Fruit fly (Drosophila melanogaster): Measurements from ENCODE around the gene CG17931.

The CG17931 gene

dm6 chr3R:16351044-16351443 is 8.2 kb downstream of the CG17931 start (continued):
- no peak for TF ChIP-seq CG6813 (GFP tag; optimal IDR thresholded peaks at IDR 0.05)
- TF ChIP-seq E2f2 (GFP tag; IDR thresholded peaks at IDR 0.05): peak; percentile 16; the same call in 1 of the 2 replicates
- peak; percentile 18 for TF ChIP-seq gfzf (GFP tag; optimal IDR thresholded peaks at IDR 0.05)
- no peak for TF ChIP-seq corto (GFP tag; optimal IDR thresholded peaks at IDR 0.05)
- no peak for TF ChIP-seq CG6854 (GFP tag; optimal IDR thresholded peaks at IDR 0.05)
- TF ChIP-seq CG17186 (GFP tag; optimal IDR thresholded peaks at IDR 0.05): no peak
- no peak for TF ChIP-seq abd-A (tag; optimal IDR thresholded peaks at IDR 0.05)
- TF ChIP-seq row (GFP tag; IDR thresholded peaks at IDR 0.05): no peak
- no peak for TF ChIP-seq CG8765 (GFP tag; IDR thresholded peaks at IDR 0.05)
- TF ChIP-seq D19B (GFP tag; optimal IDR thresholded peaks at IDR 0.05): no peak
- TF ChIP-seq CG9609 (GFP tag; optimal IDR thresholded peaks at IDR 0.05): no peak
- no peak for TF ChIP-seq CG11456 (GFP tag; IDR thresholded peaks at IDR 0.05)
- TF ChIP-seq dimm (GFP tag; IDR thresholded peaks at IDR 0.05): no peak
- TF ChIP-seq CG30431 (GFP tag; optimal IDR thresholded peaks at IDR 0.05): no peak
- TF ChIP-seq HLH3B (GFP tag; IDR thresholded peaks at IDR 0.05): no peak
- no peak for TF ChIP-seq lmd (GFP tag; IDR thresholded peaks at IDR 0.05)
- 0 out of 3 replicates have a peak, but pooled peaks have one; percentile 15 for TF ChIP-seq CG14860 (GFP tag; IDR thresholded peaks at IDR 0.05; ENCODE audit: partially characterized antibody)
- no peak for TF ChIP-seq fd3F (GFP tag; optimal IDR thresholded peaks at IDR 0.05)
- no peak for TF ChIP-seq zf30C (GFP tag; optimal IDR thresholded peaks at IDR 0.05)
- peak; percentile 41; the same call in 1 of the 2 replicates for TF ChIP-seq vvl (GFP tag; IDR thresholded peaks at IDR 0.05)
- TF ChIP-seq NC2α (GFP tag; optimal IDR thresholded peaks at IDR 0.05): no peak
- no peak for TF ChIP-seq dan (GFP tag; IDR thresholded peaks at IDR 0.05)
- no peak for TF ChIP-seq CG9876 (GFP tag; optimal IDR thresholded peaks at IDR 0.05)
- TF ChIP-seq repo (GFP tag; optimal IDR thresholded peaks at IDR 0.05): no peak
- TF ChIP-seq CkIIα-i1 (GFP tag; IDR thresholded peaks at IDR 0.05): no peak
- TF ChIP-seq sna (GFP tag; IDR thresholded peaks at IDR 0.05; ENCODE audit: partially characterized antibody): no peak
- no peak for TF ChIP-seq CG13424 (tag; optimal IDR thresholded peaks at IDR 0.05)
- no peak for TF ChIP-seq Dip2 (GFP tag; IDR thresholded peaks at IDR 0.05)
- TF ChIP-seq CG17802 (tag; optimal IDR thresholded peaks at IDR 0.05): no peak
- TF ChIP-seq bowl (GFP tag; IDR thresholded peaks at IDR 0.05): no peak
- peak; percentile 85 for TF ChIP-seq Ets65A (GFP tag)
- TF ChIP-seq CG7357 (GFP tag; IDR thresholded peaks at IDR 0.05): no peak
- TF ChIP-seq CG7963 (GFP tag; IDR thresholded peaks at IDR 0.05; ENCODE audit: partially characterized antibody): 0 out of 3 replicates have a peak, but pooled peaks have one; percentile 13
- no peak for TF ChIP-seq dmrt99B (tag; optimal IDR thresholded peaks at IDR 0.05)
- TF ChIP-seq pnt (GFP tag; optimal IDR thresholded peaks at IDR 0.05): no peak
- peak; percentile 10 for TF ChIP-seq Dp (GFP tag; optimal IDR thresholded peaks at IDR 0.05)
- TF ChIP-seq Dll (GFP tag; IDR thresholded peaks at IDR 0.05; ENCODE audit: partially characterized antibody): no peak
- TF ChIP-seq ap (GFP tag; IDR thresholded peaks at IDR 0.05): no peak
- TF ChIP-seq CG15479 (GFP tag; optimal IDR thresholded peaks at IDR 0.05): no peak
- TF ChIP-seq CG2199 (GFP tag; IDR thresholded peaks at IDR 0.05): peak; percentile 95
- TF ChIP-seq CG10366 (GFP tag; IDR thresholded peaks at IDR 0.05): no peak
- TF ChIP-seq sob (GFP tag; IDR thresholded peaks at IDR 0.05): no peak
- TF ChIP-seq CG1832 (GFP tag; optimal IDR thresholded peaks at IDR 0.05): no peak
- TF ChIP-seq Mad (GFP tag; optimal IDR thresholded peaks at IDR 0.05): no peak
- TF ChIP-seq Ada2b (GFP tag; IDR thresholded peaks at IDR 0.05): no peak
- TF ChIP-seq NC2β (GFP tag; optimal IDR thresholded peaks at IDR 0.05): no peak
- no peak for TF ChIP-seq pho (GFP tag; optimal IDR thresholded peaks at IDR 0.05)
- TF ChIP-seq CG10267 (tag; optimal IDR thresholded peaks at IDR 0.05): no peak
- no peak for TF ChIP-seq CG1647 (GFP tag; optimal IDR thresholded peaks at IDR 0.05)
- no peak for TF ChIP-seq CG7372 (GFP tag; IDR thresholded peaks at IDR 0.05)
- no peak for TF ChIP-seq CG11560 (tag; IDR thresholded peaks at IDR 0.05)
- no peak for TF ChIP-seq E2f1 (GFP tag; IDR thresholded peaks at IDR 0.05)
